Fruit fly (Drosophila melanogaster) whole organism, adult: ENCODE measurements around the gene Drak.

Source experiments
- CG33017 ChIP-seq: fragments of 200-800 bp; sonication (Bioruptor generic); optimal IDR thresholded peaks from 2 replicates; lab custom pipeline; 2018; ENCODE audit warnings: missing biosample characterization, mild to moderate bottlenecking, missing genetic modification characterization, moderate library complexity
- ovo ChIP-seq: fragments of 200-800 bp; sonication (Bioruptor generic); optimal IDR thresholded peaks from 2 replicates; lab custom pipeline; 2016; ENCODE audit warnings: missing biosample characterization, missing genetic modification characterization

DNA sequence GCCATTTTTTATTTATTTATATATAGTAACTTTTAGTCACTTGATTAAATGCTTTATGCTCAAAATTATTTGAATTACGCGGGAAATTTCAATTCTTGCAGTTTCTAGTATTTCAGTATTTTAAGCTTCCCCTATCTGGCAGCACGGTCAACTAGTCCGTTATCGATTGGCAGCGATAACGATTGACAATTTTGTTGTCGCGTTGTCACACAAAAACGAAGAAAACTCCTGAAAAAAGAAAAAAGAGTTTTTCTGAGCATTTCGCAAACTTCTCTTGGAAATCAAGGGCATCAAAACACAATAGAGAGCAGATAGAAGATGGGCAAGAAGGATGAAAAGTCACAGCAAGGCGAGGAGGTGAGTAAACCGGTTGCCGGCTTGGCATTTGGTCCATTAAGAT lies 7.9 kb upstream of the Drak start, which contains the start of gene Spase25:
- TF ChIP-seq CG33017: no peak
- TF ChIP-seq ovo: no peak
